Fruit fly (Drosophila melanogaster) Kc167 (cell line): ENCODE results near the gene sowah.

Experiments
- Myc ChIP-seq: fragments of >200 bp; optimal IDR thresholded peaks from 2 replicates; lab custom pipeline; 2017; ENCODE audit warnings: missing external identifiers
- Sin3A ChIP-seq: fragments of >200 bp; optimal IDR thresholded peaks from 2 replicates; lab custom pipeline; 2018; ENCODE audit warnings: missing external identifiers
- h ChIP-seq: fragments of >200 bp; optimal IDR thresholded peaks from 3 replicates; lab custom pipeline; 2018; ENCODE audit warnings: missing external identifiers
- insv ChIP-seq: fragments of >200 bp; optimal IDR thresholded peaks from 3 replicates; lab custom pipeline; 2018; ENCODE audit warnings: missing external identifiers
- psq ChIP-seq: fragments of >200 bp; optimal IDR thresholded peaks from 2 replicates; lab custom pipeline; 2017; ENCODE audit warnings: missing external identifiers
- ttk ChIP-seq: sonication (Bioruptor generic); optimal IDR thresholded peaks from 2 replicates; lab custom pipeline; 2017; ENCODE audit warnings: missing external identifiers

sowah gene

DNA sequence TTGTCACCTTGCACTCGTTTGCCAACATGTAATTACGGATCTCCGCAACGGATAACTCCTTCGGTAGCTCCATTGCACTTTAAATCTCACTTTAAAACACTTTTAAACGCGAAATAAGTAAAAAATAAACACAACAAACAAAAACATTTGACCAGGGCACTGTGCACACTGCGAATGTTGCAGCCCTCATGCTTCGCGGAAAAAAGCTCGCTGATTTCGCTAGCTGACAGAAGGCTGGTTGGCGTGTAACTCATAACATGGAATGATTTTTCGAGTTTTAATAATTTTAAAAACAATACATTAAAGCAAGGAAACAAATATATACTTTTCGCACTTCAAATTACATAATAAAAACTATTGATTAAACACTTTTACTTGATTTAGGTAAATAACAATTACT is at the start of gene sowah:
Gene sowah (minus strand): TSS at position 177 of the 400 bp plus-strand sequence.
- TF ChIP-seq insv (lab: Kevin White, UChicago) (no peak), h (lab: Kevin White, UChicago) (no peak), psq (no peak), Sin3A (lab: Kevin White, UChicago) (no peak), Myc (no peak), ttk (lab: Kevin White, UChicago) (no peak)

DNA sequence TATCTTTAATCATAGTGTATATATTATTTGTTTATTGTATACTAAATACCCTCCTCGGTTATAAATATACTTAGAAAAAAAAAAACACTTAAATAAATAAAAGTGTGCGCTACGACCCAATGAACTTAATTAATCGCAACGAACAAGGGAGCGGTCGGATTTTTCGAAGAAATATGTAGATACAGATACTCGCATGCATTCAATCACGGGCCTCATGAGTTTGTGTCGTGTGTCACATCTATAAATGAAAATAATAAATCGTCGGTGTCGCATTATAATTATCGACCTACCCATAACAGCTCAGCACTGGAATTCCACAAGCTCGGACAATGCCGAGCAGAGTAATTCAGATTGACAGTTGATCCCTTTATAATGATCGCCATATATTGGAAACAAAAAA is 49.5 kb upstream of the sowah start:
- TF ChIP-seq h (lab: Kevin White, UChicago) (no peak), ttk (lab: Kevin White, UChicago) (no peak), insv (lab: Kevin White, UChicago) (no peak), psq (no peak), Myc (no peak), Sin3A (lab: Kevin White, UChicago) (no peak)

DNA sequence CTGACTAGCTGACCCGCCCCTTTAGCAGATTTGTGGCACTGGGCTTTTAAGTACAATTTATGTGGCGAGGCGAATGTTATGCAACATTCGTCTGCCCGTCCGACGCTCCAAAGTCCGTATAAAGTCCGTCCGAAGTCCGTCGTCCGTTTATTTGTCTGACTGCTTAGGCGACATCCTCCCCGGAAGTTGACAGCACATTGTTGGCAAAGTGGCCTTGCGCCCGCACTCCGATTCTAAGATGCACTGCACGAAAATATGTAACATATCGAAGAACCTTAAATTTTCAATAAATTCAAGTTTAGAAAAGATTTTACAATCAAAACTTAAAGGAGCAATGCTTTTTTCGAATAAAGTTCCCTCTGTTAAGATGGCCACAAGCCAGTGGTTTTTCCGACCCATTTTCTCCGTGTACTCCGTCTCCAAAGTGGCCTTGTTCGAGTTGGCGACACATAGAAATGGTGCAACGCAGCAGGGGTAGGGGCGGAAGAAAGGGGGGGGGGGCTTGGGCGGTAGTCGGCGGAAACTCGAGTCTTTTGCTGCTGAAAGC is 46.6 kb upstream of the sowah start:
- TF ChIP-seq Myc (no peak), Sin3A (lab: Kevin White, UChicago) (no peak), h (lab: Kevin White, UChicago) (no peak), psq (no peak), insv (lab: Kevin White, UChicago) (no peak), ttk (lab: Kevin White, UChicago) (no peak)

DNA sequence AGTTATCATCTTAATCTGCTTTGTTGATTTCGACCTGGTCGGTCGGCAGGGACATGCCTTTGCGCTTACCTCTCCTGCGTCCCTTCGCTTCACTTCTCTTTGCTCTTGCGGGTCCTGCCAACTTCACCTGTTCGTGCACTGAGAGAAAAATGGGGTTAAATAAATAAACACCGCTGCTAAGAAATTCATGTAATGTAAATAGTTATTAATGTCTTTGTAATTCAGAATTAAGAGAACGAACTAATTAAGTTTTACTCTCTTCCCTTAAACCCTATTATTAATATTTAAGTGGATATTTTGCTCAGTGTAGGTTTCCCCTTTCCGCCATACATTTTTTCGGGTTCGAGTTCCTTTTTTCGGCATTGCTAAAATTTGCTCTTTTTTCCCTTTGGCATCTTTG is 44.1 kb upstream of the sowah start:
- TF ChIP-seq psq (no peak), Myc (no peak), ttk (lab: Kevin White, UChicago) (no peak), Sin3A (lab: Kevin White, UChicago) (no peak), insv (lab: Kevin White, UChicago) (no peak), h (lab: Kevin White, UChicago) (no peak)

DNA sequence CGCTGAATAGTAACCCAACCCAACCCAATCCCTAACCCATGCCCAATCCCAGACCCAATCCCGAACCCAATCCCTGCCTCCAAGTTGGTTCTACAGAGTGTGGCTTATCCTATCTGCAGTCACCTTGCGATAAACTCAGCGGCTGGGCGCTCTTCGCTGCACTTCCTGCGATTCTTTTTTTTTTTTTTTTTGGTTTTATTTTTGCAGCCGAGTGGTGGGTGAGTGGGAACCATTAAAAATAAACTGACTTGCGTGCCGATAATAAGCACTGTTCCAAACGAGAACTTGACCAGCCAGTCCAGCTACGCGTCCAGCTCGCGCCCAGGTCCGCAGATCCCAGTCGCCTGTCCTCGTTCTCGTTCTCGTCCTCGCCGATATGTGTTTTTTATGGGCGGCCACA is 42.7 kb upstream of the sowah start:
- no peak for TF ChIP-seq Sin3A (lab: Kevin White, UChicago)
- TF ChIP-seq psq: no peak
- no peak for TF ChIP-seq ttk (lab: Kevin White, UChicago)
- no peak for TF ChIP-seq Myc
- no peak for TF ChIP-seq insv (lab: Kevin White, UChicago)
- no peak for TF ChIP-seq h (lab: Kevin White, UChicago)

DNA sequence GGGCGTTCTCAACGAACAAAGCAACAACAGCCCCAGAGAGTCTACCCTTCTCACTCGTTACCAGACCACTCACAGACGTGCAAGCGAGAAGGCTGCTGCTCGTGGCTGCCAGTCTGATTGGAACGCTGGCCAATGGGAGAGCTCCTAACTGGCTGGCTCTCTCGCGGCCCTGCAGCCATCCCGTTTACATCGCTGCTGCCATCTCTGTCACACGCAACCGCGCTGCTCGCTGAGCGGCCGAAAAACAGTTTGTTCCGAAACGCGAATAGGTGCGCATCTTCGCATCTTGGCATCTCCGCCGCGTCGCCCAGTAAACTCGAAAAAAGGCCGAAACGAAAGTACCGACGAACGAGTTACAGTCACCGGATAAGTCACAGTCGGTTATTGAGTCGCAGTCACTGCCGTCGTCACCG is 37.1 kb upstream of the sowah start, which contains the start of gene caup:
Gene caup (plus strand): TSS at position 245 of the 413 bp plus-strand sequence.
- no peak for TF ChIP-seq h (lab: Kevin White, UChicago)
- TF ChIP-seq Myc: no peak
- no peak for TF ChIP-seq Sin3A (lab: Kevin White, UChicago)
- TF ChIP-seq psq: no peak
- no peak for TF ChIP-seq insv (lab: Kevin White, UChicago)
- TF ChIP-seq ttk (lab: Kevin White, UChicago): no peak

DNA sequence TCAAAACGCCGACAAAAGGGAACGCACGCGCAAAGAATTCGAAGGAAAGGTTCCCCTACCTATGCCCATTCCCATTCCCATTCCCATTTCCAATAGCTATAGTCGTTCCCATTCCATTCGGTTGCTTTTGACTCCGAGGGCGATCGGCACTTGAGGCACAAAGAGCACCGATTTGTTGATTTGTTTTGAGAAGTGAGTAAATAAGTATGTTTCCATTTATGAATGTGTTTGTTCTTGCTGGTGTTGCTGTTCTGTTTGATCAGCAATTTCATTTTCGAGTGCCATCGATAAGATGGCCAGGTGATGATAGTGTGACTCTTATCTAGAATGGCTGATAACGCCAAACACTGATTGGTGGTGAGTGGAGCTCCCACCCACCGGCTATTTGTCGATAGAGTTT is 34.0 kb upstream of the sowah start:
- TF ChIP-seq psq (no peak), Myc (no peak), h (lab: Kevin White, UChicago) (no peak), ttk (lab: Kevin White, UChicago) (no peak), insv (lab: Kevin White, UChicago) (no peak), Sin3A (lab: Kevin White, UChicago) (no peak)

DNA sequence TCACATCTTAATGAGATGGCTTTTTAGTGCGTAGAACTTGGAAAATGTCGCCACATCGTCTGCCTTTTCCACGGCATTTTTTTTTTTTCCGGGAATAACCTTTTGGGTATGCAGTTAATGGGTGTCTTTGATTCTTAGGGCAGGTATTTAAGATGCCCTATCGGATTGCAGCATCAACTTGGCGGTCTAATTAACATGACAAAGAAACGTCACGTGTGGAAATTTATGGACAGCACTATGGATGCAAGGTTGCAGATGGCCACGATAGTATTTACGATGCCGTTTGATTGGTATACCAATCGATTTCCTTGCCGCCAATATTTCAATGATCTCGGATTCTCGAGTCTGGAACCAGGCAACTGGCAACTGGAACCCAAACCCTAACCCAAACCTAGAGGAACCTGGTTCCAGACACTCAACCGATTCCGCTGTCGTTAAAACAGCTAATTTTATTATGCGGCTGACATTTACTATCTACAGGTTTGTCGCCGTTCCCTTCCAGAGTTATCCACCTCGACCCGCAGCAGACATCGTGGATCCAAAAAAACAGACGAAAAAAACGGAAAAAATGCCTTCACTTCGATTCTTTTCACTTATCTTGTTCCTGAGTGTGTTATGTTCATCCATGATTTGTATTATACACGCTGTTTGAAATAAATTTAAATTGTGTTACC is 29.0 kb upstream of the sowah start:
- no peak for TF ChIP-seq h (lab: Kevin White, UChicago)
- TF ChIP-seq Sin3A (lab: Kevin White, UChicago): no peak
- TF ChIP-seq psq: no peak
- no peak for TF ChIP-seq ttk (lab: Kevin White, UChicago)
- TF ChIP-seq insv (lab: Kevin White, UChicago): no peak
- no peak for TF ChIP-seq Myc

DNA sequence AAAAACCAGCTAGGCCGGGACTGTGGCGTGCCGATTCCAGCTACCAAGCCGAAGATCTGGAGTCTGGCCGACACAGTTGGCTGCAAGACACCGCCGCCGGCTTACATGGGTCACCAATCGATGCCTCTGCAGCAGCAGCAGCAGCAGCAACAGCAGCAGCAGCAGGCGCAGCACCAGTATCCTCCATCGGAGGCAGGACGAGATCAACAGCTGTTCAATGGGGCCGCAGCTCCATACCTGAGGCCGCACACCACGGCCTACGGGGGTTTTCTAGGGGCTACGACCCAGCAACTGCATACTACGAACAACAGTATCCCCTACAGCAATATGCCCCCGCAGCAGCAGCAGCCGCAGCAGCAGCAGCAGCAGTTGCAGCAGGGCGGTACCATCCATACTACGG is 22.5 kb upstream of the sowah start:
- TF ChIP-seq psq (no peak), insv (lab: Kevin White, UChicago) (no peak), h (lab: Kevin White, UChicago) (no peak), ttk (lab: Kevin White, UChicago) (no peak), Sin3A (lab: Kevin White, UChicago) (no peak), Myc (no peak)

DNA sequence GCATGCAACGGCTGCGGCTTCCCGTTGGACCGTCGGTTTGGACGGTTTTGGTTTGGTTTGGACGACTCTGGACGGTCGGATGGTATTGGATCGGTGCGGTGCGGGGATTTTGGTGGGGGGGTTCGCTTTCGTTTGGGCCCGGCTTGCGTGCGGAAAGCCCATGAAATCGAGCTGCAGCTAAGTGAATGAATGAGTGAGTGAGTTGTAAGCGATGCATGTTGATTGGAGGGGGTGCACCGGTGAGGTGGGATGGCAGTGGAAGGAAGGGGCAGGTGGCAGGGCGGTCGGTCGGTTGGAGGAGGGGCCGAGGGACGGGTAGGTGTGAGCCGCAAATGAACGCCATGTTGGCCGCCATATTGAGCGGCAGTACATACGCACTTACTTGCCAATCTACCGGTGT is 18.4 kb upstream of the sowah start:
- no peak for TF ChIP-seq Myc
- TF ChIP-seq insv (lab: Kevin White, UChicago): no peak
- no peak for TF ChIP-seq psq
- TF ChIP-seq h (lab: Kevin White, UChicago): no peak

DNA sequence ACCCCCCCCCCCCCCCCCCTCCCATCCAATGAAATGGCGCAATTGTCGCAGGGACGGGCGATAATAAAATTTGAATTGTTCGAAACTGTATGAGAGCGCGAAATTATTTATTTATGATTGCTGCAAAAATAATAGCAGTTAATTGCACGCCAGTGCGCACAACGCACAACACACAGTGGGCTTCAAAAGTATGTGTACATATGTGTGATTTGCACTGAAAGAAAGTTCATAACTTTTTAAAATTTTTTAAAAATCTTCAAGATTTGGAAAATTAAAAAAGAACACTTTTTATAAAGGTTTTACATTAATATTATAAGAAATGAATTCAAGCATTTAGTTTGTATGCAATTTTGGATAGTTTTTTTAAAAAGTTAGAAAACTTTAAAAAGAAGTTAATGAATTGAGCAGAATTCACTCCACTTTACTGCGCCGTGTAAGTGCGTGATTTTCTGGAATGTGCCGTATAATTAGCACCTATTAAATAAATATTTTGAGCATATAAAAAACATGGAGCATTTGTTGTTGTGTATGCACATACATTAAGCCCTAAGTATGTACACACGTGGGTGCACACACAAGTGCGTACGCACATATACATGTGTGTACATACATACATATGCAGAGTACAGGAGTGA is 17.7 kb upstream of the sowah start:
- TF ChIP-seq Myc (no peak), psq (no peak), Sin3A (lab: Kevin White, UChicago) (no peak), h (lab: Kevin White, UChicago) (no peak)

DNA sequence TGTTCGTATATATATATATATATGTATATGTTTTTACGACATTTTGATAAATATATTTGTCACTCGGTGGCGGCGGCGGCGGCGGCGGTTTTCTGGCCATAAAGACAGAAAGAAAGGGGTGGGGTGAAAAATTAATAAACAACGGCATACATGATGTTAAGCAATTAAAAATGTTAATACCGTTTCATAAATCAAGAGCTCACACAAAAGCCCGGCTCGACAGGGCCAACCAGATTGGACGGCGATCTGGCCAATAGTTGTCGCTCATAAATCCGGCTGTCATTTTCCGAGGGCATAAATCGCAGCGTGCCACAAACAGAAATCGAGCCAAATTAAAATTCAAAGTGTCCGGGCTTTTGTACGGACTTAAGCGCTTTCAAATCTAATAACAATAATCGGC is 16.5 kb upstream of the sowah start:
- TF ChIP-seq h (lab: Kevin White, UChicago) (no peak), Myc (no peak), psq (no peak), Sin3A (lab: Kevin White, UChicago) (no peak), ttk (lab: Kevin White, UChicago) (no peak), insv (lab: Kevin White, UChicago) (no peak)
